Fruit fly (Drosophila melanogaster): ENCODE data around the gene CG14852.

The CG14852 gene

dm6 chr3R:14558383-14558883 lies 7.3 kb upstream of the CG14852 start (continued):
- TF ChIP-seq bigmax (GFP tag; optimal IDR thresholded peaks at IDR 0.05) (peak; percentile 43), D19B (GFP tag; optimal IDR thresholded peaks at IDR 0.05) (peak; percentile 87), NC2α (GFP tag; optimal IDR thresholded peaks at IDR 0.05) (peak; percentile 69), seq (GFP tag; IDR thresholded peaks at IDR 0.05) (peak; percentile 89), Hsf (GFP tag; optimal IDR thresholded peaks at IDR 0.05) (peak; percentile 93), CG18599 (GFP tag; optimal IDR thresholded peaks at IDR 0.05) (peak; percentile 97), Sin3A (optimal IDR thresholded peaks at IDR 0.05) (no peak), CG7839 (tag; optimal IDR thresholded peaks at IDR 0.05) (peak; percentile 93), grau (tag; optimal IDR thresholded peaks at IDR 0.05) (peak; percentile 93), CG7271 (tag; optimal IDR thresholded peaks at IDR 0.05) (no peak), zfh2 (GFP tag; optimal IDR thresholded peaks at IDR 0.05) (peak; percentile 86), Sry-δ (GFP tag; optimal IDR thresholded peaks at IDR 0.05) (peak; percentile 57), Dbx (GFP tag; IDR thresholded peaks at IDR 0.05) (peak; percentile 88), croc (GFP tag; conservative IDR thresholded peaks at IDR 0.05) (peak; percentile 77), nau (GFP tag; optimal IDR thresholded peaks at IDR 0.05) (peak; percentile 93), CG31365 (tag; optimal IDR thresholded peaks at IDR 0.05) (peak; percentile 60), CG2889 (GFP tag; IDR thresholded peaks at IDR 0.05) (0 out of 3 replicates have a peak, but pooled peaks have one; percentile 18), CG9817 (tag; optimal IDR thresholded peaks at IDR 0.05) (peak; percentile 90), CG13296 (GFP tag; optimal IDR thresholded peaks at IDR 0.05) (peak; percentile 95), Nf-YA (GFP tag; IDR thresholded peaks at IDR 0.05) (peak; percentile 80), CG17328 (GFP tag; IDR thresholded peaks at IDR 0.05) (peak; percentile 67), her (GFP tag; optimal IDR thresholded peaks at IDR 0.05) (peak; percentile 86), HmgZ (tag; optimal IDR thresholded peaks at IDR 0.05) (peak; percentile 93), crol (GFP tag; IDR thresholded peaks at IDR 0.05) (no peak), CG17186 (GFP tag; optimal IDR thresholded peaks at IDR 0.05) (peak; percentile 64), Side (GFP tag; optimal IDR thresholded peaks at IDR 0.05) (peak; percentile 89), CG8281 (tag; optimal IDR thresholded peaks at IDR 0.05) (peak; percentile 65), CG12744 (GFP tag; optimal IDR thresholded peaks at IDR 0.05) (peak; percentile 88), YL-1 (GFP tag; optimal IDR thresholded peaks at IDR 0.05) (peak; percentile 48), CG14014 (GFP tag; IDR thresholded peaks at IDR 0.05) (peak; percentile 87), CG3726 (GFP tag; IDR thresholded peaks at IDR 0.05) (peak; percentile 65; the same call in 2 of the 3 replicates), CG10267 (tag; optimal IDR thresholded peaks at IDR 0.05) (peak; percentile 84), nmo (GFP tag; optimal IDR thresholded peaks at IDR 0.05) (peak; percentile 96), hbn (GFP tag; IDR thresholded peaks at IDR 0.05; ENCODE audit: partially characterized antibody) (no peak), dati (GFP tag; IDR thresholded peaks at IDR 0.05) (peak; percentile 50; the same call in 1 of the 2 replicates), gfzf (GFP tag; optimal IDR thresholded peaks at IDR 0.05) (peak; percentile 9), CG18764 (GFP tag; optimal IDR thresholded peaks at IDR 0.05) (peak; percentile 78), pfk (GFP tag; optimal IDR thresholded peaks at IDR 0.05) (no peak), Dref (GFP tag; IDR thresholded peaks at IDR 0.05) (0 out of 2 replicates have a peak, but pooled peaks have one; percentile 8), CG2678 (tag; optimal IDR thresholded peaks at IDR 0.05) (peak; percentile 96), CG7987 (GFP tag; optimal IDR thresholded peaks at IDR 0.05) (peak; percentile 75), CG10147 (GFP tag; optimal IDR thresholded peaks at IDR 0.05) (peak; percentile 94), CG13624 (GFP tag; optimal IDR thresholded peaks at IDR 0.05) (peak; percentile 92), al (GFP tag; IDR thresholded peaks at IDR 0.05) (peak; percentile 71), CG8290 (GFP tag; optimal IDR thresholded peaks at IDR 0.05) (no peak), CG8290 (tag; optimal IDR thresholded peaks at IDR 0.05) (peak in 1 of 2 experiments; percentile 60), gem (tag; optimal IDR thresholded peaks at IDR 0.05) (peak; percentile 97), Hr51 (GFP tag; optimal IDR thresholded peaks at IDR 0.05) (peak; percentile 81 to 97), crp (GFP tag; optimal IDR thresholded peaks at IDR 0.05) (peak in 1 of 2 experiments; percentile 51), CG11398 (GFP tag; optimal IDR thresholded peaks at IDR 0.05) (peak; percentile 77)

All from whole organism, embryonic.